Fruit fly (Drosophila melanogaster) S2 (cell line): ENCODE data around the gene CG14712.

ENCODE experiments used
- CG8478 ChIP-seq: fragments of >200 bp; optimal IDR thresholded peaks from 2 replicates; lab custom pipeline; 2018
- CTCF ChIP-seq, 2 experiments: fragments of >200 bp; optimal IDR thresholded peaks; 2 replicates each; lab custom pipeline; 2018

The CG14712 gene

dm6 chr3R:11617363-11617762 is 11.2 kb upstream of the CG14712 start:
- TF ChIP-seq CG8478 (lab: Kevin White, UChicago) (no peak), CTCF (optimal IDR thresholded peaks at IDR 0.05; lab: Kevin White, UChicago) (no peak)

DNA sequence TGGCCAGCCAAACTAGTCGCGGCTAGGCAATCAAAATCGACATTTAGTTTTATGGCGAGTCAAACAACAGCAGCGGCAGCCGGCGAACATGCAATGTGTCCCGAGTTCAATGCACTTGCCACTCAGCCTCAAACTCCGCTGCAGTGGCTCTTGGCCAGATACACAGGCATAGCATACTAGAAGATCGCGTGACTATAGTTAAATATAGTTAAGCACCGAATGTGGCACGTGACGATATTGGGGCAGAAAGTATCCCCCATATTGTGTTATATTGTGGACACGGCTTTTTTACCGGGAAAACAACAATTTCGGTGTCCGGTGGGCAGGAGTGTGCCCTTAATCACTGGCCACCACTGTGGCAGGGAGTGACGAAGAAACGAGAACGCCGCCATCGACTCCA is 10.7 kb upstream of the CG14712 start:
- TF ChIP-seq CG8478 (lab: Kevin White, UChicago) (no peak), CTCF (optimal IDR thresholded peaks at IDR 0.05; lab: Kevin White, UChicago) (no peak)

dm6 chr3R:11618879-11619278 is 9.7 kb upstream of the CG14712 start:
- TF ChIP-seq CG8478 (lab: Kevin White, UChicago) (no peak), CTCF (optimal IDR thresholded peaks at IDR 0.05; lab: Kevin White, UChicago) (no peak)

dm6 chr3R:11619709-11620409 is 8.7 kb upstream of the CG14712 start, which contains the start of the genes Jupiter and CG14710:
Gene Jupiter, minus strand, starts transcription at chr3R:11619906.
Gene CG14710, plus strand, starts transcription at chr3R:11620090.
- TF ChIP-seq CG8478 (lab: Kevin White, UChicago) (no peak), CTCF (optimal IDR thresholded peaks at IDR 0.05; lab: Kevin White, UChicago) (peak; percentile 31 to 38)

DNA sequence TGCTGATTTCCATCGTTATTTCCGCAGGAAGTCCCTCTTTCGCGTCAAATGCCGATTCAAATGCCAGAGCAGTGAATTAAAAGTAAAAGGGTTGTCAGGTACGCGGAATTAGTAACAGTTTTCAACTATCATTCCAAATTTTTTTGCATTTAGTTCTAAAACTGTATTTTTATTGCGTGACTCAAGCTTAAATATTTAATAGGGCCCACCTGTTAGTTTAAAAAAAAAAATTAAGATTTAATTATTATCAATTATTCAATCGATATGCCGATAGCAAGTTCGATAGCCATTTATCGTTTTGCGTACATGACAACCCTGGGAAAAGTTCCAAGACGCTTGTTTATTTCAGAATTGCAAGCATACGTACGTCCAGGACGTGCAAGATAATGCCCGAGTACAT is 5.5 kb upstream of the CG14712 start, which contains the start of gene CG14711:
CG14711 (plus strand) TSS at position 315 of the 400 bp plus-strand sequence.
- TF ChIP-seq CTCF (optimal IDR thresholded peaks at IDR 0.05; lab: Kevin White, UChicago) (no peak), CG8478 (lab: Kevin White, UChicago) (no peak)

DNA sequence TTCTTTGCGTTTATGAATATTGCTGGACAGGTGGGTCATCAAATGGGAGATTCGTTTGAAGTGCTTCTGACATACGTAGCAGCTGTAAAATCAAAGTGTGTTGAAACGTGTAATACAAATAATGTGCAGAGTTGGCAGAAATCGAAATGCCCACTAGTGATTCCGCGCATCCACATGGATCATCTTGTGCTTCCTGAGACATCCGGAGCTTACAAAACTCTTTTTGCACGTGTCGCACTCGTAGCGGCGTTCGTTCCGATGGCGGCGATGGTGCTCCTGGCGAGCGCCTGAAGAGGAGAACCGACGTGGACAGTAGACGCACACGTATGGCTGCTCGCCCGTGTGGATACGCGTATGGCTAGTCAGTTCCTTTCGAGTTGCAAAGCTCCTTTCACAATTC is 3.0 kb upstream of the CG14712 start, which contains the start of gene Zaf1:
Zaf1 (minus strand) TSS at position 101 of the 400 bp plus-strand sequence.
- TF ChIP-seq CG8478 (lab: Kevin White, UChicago), result no peak
- no peak for TF ChIP-seq CTCF (optimal IDR thresholded peaks at IDR 0.05; lab: Kevin White, UChicago)

dm6 chr3R:11626571-11626970 is 2.0 kb upstream of the CG14712 start, which contains the start of the genes CG6813 and CG18764:
Gene CG6813, minus strand, starts transcription at chr3R:11626638.
Gene CG18764, plus strand, starts transcription at chr3R:11626889.
- TF ChIP-seq CG8478 (lab: Kevin White, UChicago) (no peak), CTCF (optimal IDR thresholded peaks at IDR 0.05; lab: Kevin White, UChicago) (no peak)

- no peak for TF ChIP-seq CG8478 (lab: Kevin White, UChicago)
- TF ChIP-seq CTCF (optimal IDR thresholded peaks at IDR 0.05; lab: Kevin White, UChicago), result no peak
Observed at dm6 chr3R:11637586-11637985, 9.0 kb downstream of the CG14712 start.

DNA sequence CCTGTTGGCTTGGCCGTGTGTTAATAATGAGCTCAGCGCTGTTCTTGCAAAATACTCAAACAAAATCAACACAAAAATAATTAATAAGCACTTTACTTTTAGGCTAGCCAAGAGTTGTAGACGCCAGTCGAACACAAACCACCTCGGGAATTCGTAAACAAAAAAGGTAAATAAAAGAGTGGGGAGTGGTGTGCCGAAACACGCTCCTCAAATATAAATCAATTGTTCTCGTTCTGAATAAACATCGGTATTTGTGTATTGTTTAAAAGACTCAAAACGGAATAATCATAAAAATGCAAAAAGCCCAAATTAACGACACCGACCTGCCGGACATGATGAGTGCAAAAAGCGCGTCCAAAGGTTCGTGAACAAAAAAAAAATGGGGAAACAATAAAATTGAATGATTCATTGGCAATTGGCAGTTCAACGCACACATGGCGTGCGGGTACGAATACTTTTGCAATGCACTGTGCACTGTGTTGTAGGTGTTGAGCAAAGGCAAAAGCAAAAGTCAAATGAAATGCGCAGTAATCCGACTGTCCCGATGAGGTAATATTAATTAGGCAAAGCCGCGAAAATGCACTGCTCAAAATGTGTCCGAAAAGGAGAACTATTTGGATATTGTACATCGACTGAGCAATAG is 11.5 kb downstream of the CG14712 start:
- TF ChIP-seq CTCF (optimal IDR thresholded peaks at IDR 0.05; lab: Kevin White, UChicago) (no peak), CG8478 (lab: Kevin White, UChicago) (no peak)

DNA sequence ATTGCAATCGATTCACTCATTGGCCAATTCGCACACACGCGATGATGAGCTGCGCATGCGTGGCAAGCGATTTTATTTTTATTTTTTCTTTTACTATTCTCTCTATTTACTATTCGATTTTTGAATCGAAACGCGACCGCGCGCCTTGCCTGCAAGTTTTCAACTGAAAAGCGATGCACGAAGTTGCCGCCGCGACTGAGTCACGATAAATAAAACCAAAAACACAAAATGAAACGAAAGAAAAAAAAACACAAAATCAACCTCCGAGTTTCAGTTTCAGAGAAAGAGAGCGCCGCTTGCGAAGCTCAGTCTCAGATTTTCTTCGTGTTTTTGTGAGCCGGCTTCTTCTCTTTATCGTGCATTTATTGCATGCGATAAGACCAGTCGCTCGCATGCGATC is 18.3 kb downstream of the CG14712 start:
- TF ChIP-seq CG8478 (lab: Kevin White, UChicago), result no peak
- no peak for TF ChIP-seq CTCF (optimal IDR thresholded peaks at IDR 0.05; lab: Kevin White, UChicago)

- no peak for TF ChIP-seq CG8478 (lab: Kevin White, UChicago)
- no peak for TF ChIP-seq CTCF (optimal IDR thresholded peaks at IDR 0.05; lab: Kevin White, UChicago)
Observed at dm6 chr3R:11648356-11649355, 20.1 kb downstream of the CG14712 start.

DNA sequence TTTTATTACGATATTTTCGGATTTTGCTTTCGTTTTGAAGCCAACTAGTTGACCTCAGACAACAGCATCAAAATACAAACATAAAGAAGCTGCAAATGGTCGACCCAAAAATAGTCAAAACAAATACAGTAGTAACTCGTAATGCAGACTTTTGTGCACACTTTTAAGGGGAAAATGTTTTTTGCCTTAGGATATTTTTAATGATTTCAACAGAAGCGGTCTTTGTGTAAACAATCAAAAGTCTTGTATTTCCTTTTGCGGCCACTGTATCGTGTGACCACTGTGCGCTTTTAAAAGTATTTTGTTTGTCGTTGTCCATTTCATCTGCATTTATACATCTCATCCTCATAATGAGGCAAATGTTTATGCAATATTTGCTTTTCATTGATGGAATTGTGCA is 20.9 kb downstream of the CG14712 start:
- no peak for TF ChIP-seq CG8478 (lab: Kevin White, UChicago)
- TF ChIP-seq CTCF (optimal IDR thresholded peaks at IDR 0.05; lab: Kevin White, UChicago), result no peak

dm6 chr3R:11650105-11651039 is 21.8 kb downstream of the CG14712 start, which contains the start of the genes Csk and Elp1:
Gene Csk, minus strand, starts transcription at chr3R:11650706.
Gene Elp1, plus strand, starts transcription at chr3R:11650971.
- TF ChIP-seq CTCF (optimal IDR thresholded peaks at IDR 0.05; lab: Kevin White, UChicago), result no peak
- no peak for TF ChIP-seq CG8478 (lab: Kevin White, UChicago)
